Worm (Caenorhabditis elegans) whole organism, L2 larva: ENCODE data around the gene cisd-1.

ENCODE experiments used
- C34F6.9 ChIP-seq: fragments of 150-350 bp; optimal IDR thresholded peaks from 2 replicates; lab custom pipeline; 2014; ENCODE audit warnings: missing biosample characterization, missing genetic modification characterization
- F13H6.1 ChIP-seq: sonication (generic microtip); optimal IDR thresholded peaks from 2 replicates; lab custom pipeline; 2016; ENCODE audit warnings: missing genetic modification characterization, missing compliant biosample characterization
- R02D3.7 ChIP-seq: fragments of 150-350 bp; optimal IDR thresholded peaks from 2 replicates; lab custom pipeline; 2014; ENCODE audit warnings: missing biosample characterization, missing genetic modification characterization
- Y55F3AM.14 ChIP-seq: fragments of 200-800 bp; sonication (Bioruptor generic); optimal IDR thresholded peaks from 2 replicates; lab custom pipeline; 2018; ENCODE audit warnings: mild to moderate bottlenecking, missing genetic modification characterization, missing compliant biosample characterization
- ZK546.5 ChIP-seq: sonication (generic microtip); optimal IDR thresholded peaks from 2 replicates; lab custom pipeline; 2017; ENCODE audit warnings: missing biosample characterization, missing genetic modification characterization
- aly-2 ChIP-seq: fragments of 150-350 bp; optimal IDR thresholded peaks from 2 replicates; lab custom pipeline; 2014; ENCODE audit warnings: missing biosample characterization, missing genetic modification characterization
- ama-1 ChIP-seq: fragments of 150-350 bp; optimal IDR thresholded peaks from 2 replicates; lab custom pipeline; 2018; ENCODE audit warnings: inconsistent platforms
- ceh-16 ChIP-seq: fragments of 150-350 bp; optimal IDR thresholded peaks from 2 replicates; lab custom pipeline; 2014; ENCODE audit warnings: missing biosample characterization, missing genetic modification characterization
- ceh-82 ChIP-seq: fragments of 150-350 bp; optimal IDR thresholded peaks from 2 replicates; lab custom pipeline; 2014; ENCODE audit warnings: missing biosample characterization, missing genetic modification characterization
- crh-2 ChIP-seq: sonication (generic microtip); optimal IDR thresholded peaks from 2 replicates; lab custom pipeline; 2017; ENCODE audit warnings: missing biosample characterization, missing genetic modification characterization
- egl-27 ChIP-seq: sonication (generic microtip); optimal IDR thresholded peaks from 3 replicates; lab custom pipeline; 2017; ENCODE audit warnings: missing biosample characterization, missing genetic modification reagents, missing genetic modification characterization
- elt-1 ChIP-seq: fragments of 150-350 bp; optimal IDR thresholded peaks from 2 replicates; lab custom pipeline; 2014; ENCODE audit warnings: missing biosample characterization, missing genetic modification characterization
- elt-3 ChIP-seq: sonication (generic microtip); optimal IDR thresholded peaks from 2 replicates; lab custom pipeline; 2017; ENCODE audit warnings: missing biosample characterization, missing genetic modification characterization
- fos-1 ChIP-seq: fragments of 150-350 bp; optimal IDR thresholded peaks from 2 replicates; lab custom pipeline; 2014; ENCODE audit warnings: missing biosample characterization, missing genetic modification characterization
- gmeb-1 ChIP-seq: fragments of 150-350 bp; optimal IDR thresholded peaks from 2 replicates; lab custom pipeline; 2014; ENCODE audit warnings: missing biosample characterization, missing genetic modification characterization
- lin-11 ChIP-seq: fragments of 150-350 bp; sonication (generic microtip); optimal IDR thresholded peaks from 2 replicates; lab custom pipeline; 2014; ENCODE audit warnings: missing biosample characterization, missing genetic modification characterization, inconsistent platforms, mixed read lengths
- lin-13 ChIP-seq: fragments of 150-350 bp; optimal IDR thresholded peaks from 2 replicates; lab custom pipeline; 2014; ENCODE audit warnings: missing biosample characterization, missing genetic modification reagents, missing genetic modification characterization
- lin-39 ChIP-seq: fragments of 150-350 bp; optimal IDR thresholded peaks from 2 replicates; lab custom pipeline; 2014; ENCODE audit warnings: missing biosample characterization, missing genetic modification reagents, missing genetic modification characterization
- lsy-2 ChIP-seq, 2 experiments: fragments of 150-350 bp in 1 of 2; sonication (generic microtip) in 1 of 2; optimal IDR thresholded peaks; 2 replicates each; lab custom pipeline; 2014 to 2017; ENCODE audit warnings: missing biosample characterization in 2 of 2, missing genetic modification characterization in 2 of 2
- mab-5 ChIP-seq: fragments of 150-350 bp; optimal IDR thresholded peaks from 2 replicates; lab custom pipeline; 2014; ENCODE audit warnings: missing biosample characterization, missing genetic modification characterization
- mbf-1 ChIP-seq: sonication (generic microtip); optimal IDR thresholded peaks from 2 replicates; lab custom pipeline; 2017; ENCODE audit warnings: missing biosample characterization, missing genetic modification characterization
- mdl-1 ChIP-seq, 2 experiments: fragments of 150-350 bp in 1 of 2; sonication (generic microtip) in 1 of 2; optimal IDR thresholded peaks; 2 replicates each; lab custom pipeline; 2017; ENCODE audit warnings: missing biosample characterization in 2 of 2, missing genetic modification characterization in 2 of 2
- nhr-10 ChIP-seq: sonication (generic microtip); optimal IDR thresholded peaks from 2 replicates; lab custom pipeline; 2017; ENCODE audit warnings: missing biosample characterization, missing genetic modification characterization
- nhr-11 ChIP-seq: fragments of 150-350 bp; optimal IDR thresholded peaks from 2 replicates; lab custom pipeline; 2014; ENCODE audit warnings: missing biosample characterization, missing genetic modification characterization
- nhr-12 ChIP-seq: fragments of 150-350 bp; optimal IDR thresholded peaks from 2 replicates; lab custom pipeline; 2014; ENCODE audit warnings: missing biosample characterization, missing genetic modification characterization
- nhr-129 ChIP-seq: fragments of 150-350 bp; optimal IDR thresholded peaks from 2 replicates; lab custom pipeline; 2014; ENCODE audit warnings: missing biosample characterization, missing genetic modification characterization
- nhr-21 ChIP-seq: fragments of 150-350 bp; optimal IDR thresholded peaks from 2 replicates; lab custom pipeline; 2014; ENCODE audit warnings: missing biosample characterization, missing genetic modification characterization
- nhr-23 ChIP-seq: fragments of 150-350 bp; optimal IDR thresholded peaks from 2 replicates; lab custom pipeline; 2014; ENCODE audit warnings: missing biosample characterization, missing genetic modification reagents, missing genetic modification characterization
- nhr-237 ChIP-seq: fragments of 150-350 bp; optimal IDR thresholded peaks from 2 replicates; lab custom pipeline; 2014; ENCODE audit warnings: missing biosample characterization, missing genetic modification characterization
- peb-1 ChIP-seq: fragments of 150-350 bp; optimal IDR thresholded peaks from 2 replicates; lab custom pipeline; 2014; ENCODE audit warnings: missing biosample characterization, missing genetic modification characterization
- sem-4 ChIP-seq: fragments of 150-350 bp; optimal IDR thresholded peaks from 2 replicates; lab custom pipeline; 2014; ENCODE audit warnings: missing biosample characterization, missing genetic modification reagents, missing genetic modification characterization
- skn-1 ChIP-seq: sonication (generic microtip); optimal IDR thresholded peaks from 2 replicates; lab custom pipeline; 2017; ENCODE audit warnings: missing biosample characterization, missing genetic modification characterization
- sma-3 ChIP-seq: sonication (generic microtip); optimal IDR thresholded peaks from 2 replicates; lab custom pipeline; 2016; ENCODE audit warnings: missing genetic modification reagents, missing genetic modification characterization, missing compliant biosample characterization
- sma-9 ChIP-seq, 2 experiments: fragments of 150-350 bp in 1 of 2; sonication (generic microtip) in 1 of 2; optimal IDR thresholded peaks; 2 replicates each; lab custom pipeline; 2014 to 2016; ENCODE audit warnings: missing genetic modification characterization in 2 of 2, mild to moderate bottlenecking in 1 of 2, missing biosample characterization in 1 of 2, missing compliant biosample characterization in 1 of 2, missing genetic modification reagents in 1 of 2, moderate library complexity in 1 of 2
- snpc-4 ChIP-seq: fragments of 150-350 bp; optimal IDR thresholded peaks from 2 replicates; lab custom pipeline; 2014; ENCODE audit warnings: missing biosample characterization, missing genetic modification characterization
- unc-39 ChIP-seq: fragments of 150-350 bp; optimal IDR thresholded peaks from 2 replicates; lab custom pipeline; 2014; ENCODE audit warnings: missing biosample characterization, missing genetic modification characterization
- unc-55 ChIP-seq: fragments of 150-350 bp; sonication (generic microtip); optimal IDR thresholded peaks from 3 replicates; lab custom pipeline; 2014; ENCODE audit warnings: missing biosample characterization, missing genetic modification reagents, missing genetic modification characterization
- unc-62 ChIP-seq: fragments of 150-350 bp; optimal IDR thresholded peaks from 2 replicates; lab custom pipeline; 2014; ENCODE audit warnings: missing biosample characterization, missing genetic modification reagents, missing genetic modification characterization
- ztf-1 ChIP-seq: fragments of 200-800 bp; sonication (Bioruptor generic); conservative IDR thresholded peaks from 2 replicates; pipeline ENCODE4 v1.3.6; 2022; ENCODE audit warnings: missing genetic modification characterization, missing compliant biosample characterization
- ztf-11 ChIP-seq: sonication (generic microtip); optimal IDR thresholded peaks from 2 replicates; lab custom pipeline; 2017; ENCODE audit warnings: missing biosample characterization, missing genetic modification characterization
- ztf-4 ChIP-seq: fragments of 150-350 bp; optimal IDR thresholded peaks from 2 replicates; lab custom pipeline; 2014; ENCODE audit warnings: missing biosample characterization, missing genetic modification characterization

The cisd-1 gene

DNA sequence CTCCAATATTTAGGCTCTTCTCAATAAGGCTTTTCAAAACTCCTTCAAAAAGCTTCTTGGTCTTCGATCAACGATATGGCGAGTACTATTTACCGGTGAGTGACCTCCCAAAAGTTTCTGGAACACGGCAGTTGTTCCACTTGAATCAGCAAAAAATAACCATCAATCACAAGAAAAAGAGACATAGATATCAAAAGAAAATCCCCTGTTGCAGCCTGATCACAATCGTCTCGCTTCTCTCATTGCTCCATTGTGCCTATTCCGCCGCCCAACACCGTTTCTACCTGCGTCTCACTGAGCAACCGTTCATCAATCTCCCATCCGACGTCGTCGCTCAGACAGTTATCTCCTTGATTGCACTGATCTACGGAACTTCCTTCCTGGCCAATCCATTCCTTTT is 27.3 kb upstream of the cisd-1 start, which contains the start of gene emc-5:
Gene emc-5 (plus strand): TSS at position 14 of the 400 bp plus-strand sequence.
- no peak for TF ChIP-seq ztf-11 (tag; lab: Kevin White, UChicago)
- no peak for TF ChIP-seq ztf-1 (GFP tag; lab: Robert Waterston, UW)
- TF ChIP-seq skn-1 (tag; lab: Kevin White, UChicago) = no peak
- TF ChIP-seq nhr-12 (tag; lab: Kevin White, UChicago) = no peak
- no peak for TF ChIP-seq lin-39 (tag; lab: Kevin White, UChicago)
- TF ChIP-seq F13H6.1 (tag; lab: Kevin White, UChicago) = peak; percentile 43
- TF ChIP-seq nhr-23 (tag; lab: Kevin White, UChicago) = no peak
- TF ChIP-seq nhr-10 (tag; lab: Kevin White, UChicago) = no peak
- no peak for TF ChIP-seq unc-39 (tag; lab: Kevin White, UChicago)
- TF ChIP-seq sem-4 (tag; lab: Kevin White, UChicago) = no peak
- TF ChIP-seq lsy-2 (tag; optimal IDR thresholded peaks at IDR 0.05; lab: Kevin White, UChicago) = peak in 1 of 2 experiments; percentile 34
- no peak for TF ChIP-seq unc-55 (GFP tag; lab: Kevin White, UChicago)
- TF ChIP-seq ceh-82 (tag; lab: Kevin White, UChicago) = no peak
- TF ChIP-seq ceh-16 (tag; lab: Kevin White, UChicago) = no peak
- no peak for TF ChIP-seq ZK546.5 (tag; lab: Kevin White, UChicago)
- TF ChIP-seq C34F6.9 (tag; lab: Kevin White, UChicago) = no peak
- peak; percentile 9 for TF ChIP-seq mab-5 (tag; lab: Kevin White, UChicago)
- no peak for TF ChIP-seq unc-62 (GFP tag; lab: Kevin White, UChicago)
- TF ChIP-seq sma-9 (GFP tag; optimal IDR thresholded peaks at IDR 0.05; lab: Kevin White, UChicago) = peak; percentile 17
- no peak for TF ChIP-seq sma-9 (tag; optimal IDR thresholded peaks at IDR 0.05; lab: Kevin White, UChicago)
- no peak for TF ChIP-seq fos-1 (tag; lab: Kevin White, UChicago)

DNA sequence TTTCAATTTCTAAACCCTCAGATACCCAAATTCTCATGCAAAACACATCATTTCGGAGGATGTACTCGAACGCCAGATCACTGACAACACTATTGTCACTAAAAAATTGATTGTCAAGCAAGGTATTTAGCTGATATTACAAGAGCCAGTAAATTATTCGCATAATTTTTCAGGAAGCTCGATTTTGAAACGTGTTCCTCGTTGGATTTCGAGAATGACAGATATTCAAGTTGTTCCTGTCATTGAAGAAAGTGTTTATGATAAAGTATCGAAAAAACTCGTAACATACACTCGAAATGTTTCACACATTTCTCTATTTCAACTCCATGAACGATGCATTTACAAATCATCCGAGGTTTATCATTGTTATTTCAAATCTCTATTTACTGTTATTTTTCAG is 26.4 kb upstream of the cisd-1 start:
- no peak for TF ChIP-seq nhr-10 (tag; lab: Kevin White, UChicago)
- no peak for TF ChIP-seq mdl-1 (tag; optimal IDR thresholded peaks at IDR 0.05; lab: Kevin White, UChicago)
- TF ChIP-seq Y55F3AM.14 = no peak
- TF ChIP-seq crh-2 (tag; lab: Kevin White, UChicago) = no peak
- TF ChIP-seq nhr-12 (tag; lab: Kevin White, UChicago) = no peak
- TF ChIP-seq sma-9 (GFP tag; optimal IDR thresholded peaks at IDR 0.05; lab: Kevin White, UChicago) = no peak
- no peak for TF ChIP-seq sma-9 (tag; optimal IDR thresholded peaks at IDR 0.05; lab: Kevin White, UChicago)
- TF ChIP-seq lin-13 (GFP tag; lab: Kevin White, UChicago) = no peak
- no peak for TF ChIP-seq sma-3 (GFP tag; lab: Kevin White, UChicago)
- TF ChIP-seq mbf-1 (tag; lab: Kevin White, UChicago) = no peak
- TF ChIP-seq nhr-21 (tag; lab: Kevin White, UChicago) = no peak
- no peak for TF ChIP-seq unc-55 (GFP tag; lab: Kevin White, UChicago)
- no peak for TF ChIP-seq snpc-4 (tag; lab: Kevin White, UChicago)
- no peak for TF ChIP-seq nhr-237 (tag; lab: Kevin White, UChicago)
- TF ChIP-seq R02D3.7 = no peak
- no peak for TF ChIP-seq ztf-11 (tag; lab: Kevin White, UChicago)
- TF ChIP-seq peb-1 = no peak
- no peak for TF ChIP-seq elt-3 (tag; lab: Kevin White, UChicago)

DNA sequence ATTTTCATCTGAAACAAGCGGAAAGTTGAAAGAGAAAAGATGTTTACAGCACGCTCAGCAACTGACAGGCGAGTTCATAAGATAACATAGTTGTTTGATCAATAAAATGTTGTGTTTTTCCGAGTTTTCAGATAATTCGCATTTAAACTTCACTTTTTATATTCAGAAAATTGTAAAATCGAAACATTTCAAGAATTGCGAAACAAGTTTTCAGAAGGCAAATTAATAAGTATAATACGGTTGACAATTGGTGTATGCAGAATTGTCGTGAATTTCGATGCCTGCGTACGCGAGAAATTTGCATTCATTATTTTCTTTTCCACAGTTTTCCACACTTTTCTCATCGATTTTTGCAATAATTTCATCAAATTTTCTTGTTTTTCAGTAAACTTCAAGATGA is 25.9 kb upstream of the cisd-1 start, which contains the start of the genes ooc-3 and B0334.4:
Gene ooc-3 (minus strand): TSS at position 15 of the 400 bp plus-strand sequence.
Gene B0334.4 (plus strand): TSS at position 386 of the 400 bp plus-strand sequence.
- TF ChIP-seq nhr-129 (peak; percentile 42), C34F6.9 (tag; lab: Kevin White, UChicago) (peak; percentile 66), nhr-21 (tag; lab: Kevin White, UChicago) (no peak), ama-1 (lab: Kevin White, UChicago) (peak; percentile 9), Y55F3AM.14 (no peak), gmeb-1 (tag; lab: Kevin White, UChicago) (peak; percentile 16), lsy-2 (tag; optimal IDR thresholded peaks at IDR 0.05; lab: Kevin White, UChicago) (peak; percentile 46 to 95)
- TF ChIP-seq, all 48 proteins: peak for 5

ce11 chrII:11492843-11493242 is 23.4 kb upstream of the cisd-1 start, which contains the start of gene hacl-1:
Gene hacl-1 (minus strand): TSS chrII:11492963.
- TF ChIP-seq nhr-12 (tag; lab: Kevin White, UChicago) (no peak), nhr-21 (tag; lab: Kevin White, UChicago) (peak; percentile 68), nhr-11 (tag; lab: Kevin White, UChicago) (no peak), ztf-1 (GFP tag; lab: Robert Waterston, UW) (no peak), elt-1 (no peak), egl-27 (tag; lab: Kevin White, UChicago) (no peak), lsy-2 (tag; optimal IDR thresholded peaks at IDR 0.05; lab: Kevin White, UChicago) (peak; percentile 0 to 38), ceh-16 (tag; lab: Kevin White, UChicago) (no peak), peb-1 (no peak), skn-1 (tag; lab: Kevin White, UChicago) (no peak), unc-39 (tag; lab: Kevin White, UChicago) (no peak), sma-3 (GFP tag; lab: Kevin White, UChicago) (peak; percentile 63), R02D3.7 (no peak), lin-13 (GFP tag; lab: Kevin White, UChicago) (no peak), lin-11 (no peak), unc-55 (GFP tag; lab: Kevin White, UChicago) (no peak), ztf-11 (tag; lab: Kevin White, UChicago) (no peak), sma-9 (GFP tag; optimal IDR thresholded peaks at IDR 0.05; lab: Kevin White, UChicago) (peak; percentile 12), sma-9 (tag; optimal IDR thresholded peaks at IDR 0.05; lab: Kevin White, UChicago) (no peak), F13H6.1 (tag; lab: Kevin White, UChicago) (no peak), ztf-4 (tag; lab: Kevin White, UChicago) (peak; percentile 7), lin-39 (tag; lab: Kevin White, UChicago) (no peak), gmeb-1 (tag; lab: Kevin White, UChicago) (no peak), elt-3 (tag; lab: Kevin White, UChicago) (no peak), crh-2 (tag; lab: Kevin White, UChicago) (peak; percentile 63), mdl-1 (tag; optimal IDR thresholded peaks at IDR 0.05; lab: Kevin White, UChicago) (no peak), C34F6.9 (tag; lab: Kevin White, UChicago) (peak; percentile 19), aly-2 (tag; lab: Kevin White, UChicago) (no peak), nhr-237 (tag; lab: Kevin White, UChicago) (no peak), mab-5 (tag; lab: Kevin White, UChicago) (no peak), snpc-4 (tag; lab: Kevin White, UChicago) (no peak)
